Worm (Caenorhabditis elegans) whole organism, mixed stage, embryonic: ENCODE measurements around the gene F43G6.8.

Experiments used
- blmp-1 ChIP-seq: fragments of 150-350 bp; optimal IDR thresholded peaks from 2 replicates; lab custom pipeline; 2014; ENCODE audit warnings: missing biosample characterization, missing genetic modification characterization
- ceh-39 ChIP-seq: fragments of 150-350 bp; optimal IDR thresholded peaks from 2 replicates; lab custom pipeline; 2014; ENCODE audit warnings: missing biosample characterization, missing genetic modification characterization
- ces-1 ChIP-seq: fragments of 150-350 bp; optimal IDR thresholded peaks from 2 replicates; lab custom pipeline; 2014; ENCODE audit warnings: missing biosample characterization, missing genetic modification reagents, missing genetic modification characterization
- lin-13 ChIP-seq: fragments of 150-350 bp; optimal IDR thresholded peaks from 2 replicates; lab custom pipeline; 2014; ENCODE audit warnings: missing biosample characterization, missing genetic modification characterization
- ztf-11 ChIP-seq: fragments of 150-350 bp; optimal IDR thresholded peaks from 2 replicates; lab custom pipeline; 2014; ENCODE audit warnings: missing biosample characterization, missing genetic modification characterization

DNA sequence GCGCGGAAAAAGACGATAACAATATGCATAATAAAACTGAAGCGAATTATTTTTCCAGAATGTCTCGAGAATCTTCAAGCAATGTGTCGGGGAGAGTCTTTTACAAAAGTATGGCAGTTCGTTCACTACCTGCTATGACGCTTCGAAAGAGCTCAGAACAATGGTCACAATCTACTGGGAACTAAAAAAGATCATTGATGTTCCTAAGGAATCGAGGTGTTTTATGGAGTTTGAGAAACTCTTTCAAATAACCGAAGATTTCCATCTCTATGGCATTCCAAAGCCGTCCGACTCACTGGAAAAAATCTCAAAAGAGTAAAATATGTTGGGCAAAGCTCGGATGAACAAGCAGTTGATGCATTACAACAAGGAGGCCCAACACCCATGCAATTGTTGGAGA is 41.5 kb downstream of the F43G6.8 start, which contains the start of gene F44E5.15:
- TF ChIP-seq ces-1 (GFP tag; lab: Kevin White, UChicago) (no peak), ztf-11 (tag; lab: Kevin White, UChicago) (no peak), blmp-1 (tag; lab: Kevin White, UChicago) (no peak), lin-13 (tag; lab: Kevin White, UChicago) (no peak), ceh-39 (tag; lab: Kevin White, UChicago) (no peak)
